Fruit fly (Drosophila melanogaster) whole organism, embryonic: ENCODE results near the gene sicily.

Experiments
- Ada2b ChIP-seq: fragments of 200-800 bp; sonication (Bioruptor generic); IDR thresholded peaks from 2 replicates; pipeline ENCODE4 v1.3.6; 2022; ENCODE audit warnings: missing biosample characterization, missing genetic modification characterization
- Adf1 ChIP-seq: fragments of 200-800 bp; sonication (Bioruptor generic); IDR thresholded peaks from 2 replicates; pipeline ENCODE4 v1.3.6; 2022; ENCODE audit warnings: missing biosample characterization, missing genetic modification characterization
- CG10147 ChIP-seq: fragments of 200-800 bp; sonication (Bioruptor generic); optimal IDR thresholded peaks from 2 replicates; lab custom pipeline; 2019; ENCODE audit warnings: missing biosample characterization, mild to moderate bottlenecking, missing genetic modification characterization, moderate library complexity
- CG11398 ChIP-seq: fragments of 200-800 bp; sonication (Bioruptor generic); optimal IDR thresholded peaks from 2 replicates; lab custom pipeline; 2016; ENCODE audit warnings: missing biosample characterization, missing genetic modification characterization
- CG12744 ChIP-seq: fragments of 200-800 bp; sonication (Bioruptor generic); optimal IDR thresholded peaks from 2 replicates; lab custom pipeline; 2016; ENCODE audit warnings: missing biosample characterization, missing genetic modification characterization
- CG13424 ChIP-seq: fragments of 200-800 bp; sonication (Bioruptor generic); optimal IDR thresholded peaks from 2 replicates; lab custom pipeline; 2019; ENCODE audit warnings: missing biosample characterization, mild to moderate bottlenecking, missing genetic modification characterization, moderate library complexity
- CG14965 ChIP-seq: fragments of 200-800 bp; sonication (Bioruptor generic); optimal IDR thresholded peaks from 2 replicates; lab custom pipeline; 2016; ENCODE audit warnings: missing biosample characterization, missing genetic modification characterization, borderline replicate concordance
- CG15073 ChIP-seq: fragments of 200-800 bp; sonication (Bioruptor generic); optimal IDR thresholded peaks from 2 replicates; lab custom pipeline; 2016; ENCODE audit warnings: missing biosample characterization, missing genetic modification characterization
- CG18011 ChIP-seq: fragments of 200-800 bp; sonication (Bioruptor generic); optimal IDR thresholded peaks from 2 replicates; lab custom pipeline; 2017; ENCODE audit warnings: missing biosample characterization, missing genetic modification characterization, mild to moderate bottlenecking, moderate library complexity, missing genotype
- CG2889 ChIP-seq: fragments of 200-800 bp; sonication (Bioruptor generic); IDR thresholded peaks from 3 replicates; pipeline ENCODE4 v1.3.6; 2022; ENCODE audit warnings: missing biosample characterization, missing genetic modification characterization
- CG3065 ChIP-seq: fragments of 200-800 bp; sonication (Bioruptor generic); optimal IDR thresholded peaks from 2 replicates; lab custom pipeline; 2016; ENCODE audit warnings: missing biosample characterization, missing genetic modification characterization
- CG3838 ChIP-seq: fragments of 200-800 bp; sonication (Bioruptor generic); optimal IDR thresholded peaks from 3 replicates; lab custom pipeline; 2016; ENCODE audit warnings: missing biosample characterization, missing genetic modification characterization
- CG3847 ChIP-seq: fragments of 200-800 bp; sonication (Bioruptor generic); IDR thresholded peaks from 2 replicates; pipeline ENCODE4 v1.3.6; 2022; ENCODE audit warnings: missing biosample characterization, missing genetic modification characterization
- CG4360 ChIP-seq: fragments of 200-800 bp; sonication (Bioruptor generic); IDR thresholded peaks from 2 replicates; pipeline ENCODE4 v1.3.6; 2022; ENCODE audit warnings: missing biosample characterization, missing genetic modification characterization
- CG6689 ChIP-seq: fragments of 200-800 bp; sonication (Bioruptor generic); IDR thresholded peaks from 2 replicates; pipeline ENCODE4 v1.3.6; 2022; ENCODE audit warnings: missing biosample characterization, missing genetic modification characterization
- D19A ChIP-seq: fragments of 200-800 bp; optimal IDR thresholded peaks from 3 replicates; lab custom pipeline; 2019; ENCODE audit warnings: missing biosample characterization, mild to moderate bottlenecking, missing genetic modification characterization, moderate library complexity
- ERR ChIP-seq: fragments of 200-800 bp; sonication (Bioruptor generic); optimal IDR thresholded peaks from 2 replicates; lab custom pipeline; 2016; ENCODE audit warnings: missing biosample characterization, missing genetic modification characterization
- Ets65A ChIP-seq: fragments of 200-800 bp; sonication (Bioruptor generic); peaks from one replicate; lab custom pipeline; 2016; ENCODE audit warnings: missing biosample characterization, missing genetic modification characterization
- Gug ChIP-seq: fragments of 200-800 bp; sonication (Bioruptor generic); IDR thresholded peaks from 4 replicates; pipeline ENCODE4 v1.3.6; 2022; ENCODE audit warnings: missing biosample characterization, missing genetic modification characterization
- Hey ChIP-seq: fragments of 200-800 bp; sonication (Bioruptor generic); optimal IDR thresholded peaks from 3 replicates; lab custom pipeline; 2018; ENCODE audit warnings: missing biosample characterization, mild to moderate bottlenecking, missing genetic modification characterization
- Hr39 ChIP-seq: fragments of >200 bp; optimal IDR thresholded peaks from 2 replicates; lab custom pipeline; 2017
- Hr51 ChIP-seq, 2 experiments: fragments of 200-800 bp; sonication (Bioruptor generic); optimal IDR thresholded peaks; 2 replicates in 1 of 2; 3 replicates in 1 of 2; lab custom pipeline; 2016 to 2018; ENCODE audit warnings: missing biosample characterization in 2 of 2, missing genetic modification characterization in 2 of 2, mild to moderate bottlenecking in 1 of 2, moderate library complexity in 1 of 2
- Med ChIP-seq: fragments of 200-800 bp; sonication (Bioruptor generic); peaks from one replicate; lab custom pipeline; 2016; ENCODE audit warnings: missing biosample characterization, missing genetic modification characterization, mild to moderate bottlenecking, inconsistent platforms, moderate library complexity
- Meics ChIP-seq: fragments of 200-800 bp; sonication (Bioruptor generic); optimal IDR thresholded peaks from 2 replicates; lab custom pipeline; 2017; ENCODE audit warnings: missing biosample characterization, mild to moderate bottlenecking, missing genetic modification characterization
- NC2β ChIP-seq: fragments of 200-800 bp; sonication (Bioruptor generic); optimal IDR thresholded peaks from 2 replicates; lab custom pipeline; 2016; ENCODE audit warnings: missing biosample characterization, missing genetic modification characterization
- Ptx1 ChIP-seq: fragments of 200-800 bp; sonication (Bioruptor generic); IDR thresholded peaks from 2 replicates; pipeline ENCODE4 v1.3.6; 2022; ENCODE audit warnings: missing biosample characterization, missing genetic modification characterization
- Rfx ChIP-seq: fragments of 200-800 bp; sonication (Bioruptor generic); IDR thresholded peaks from 2 replicates; pipeline ENCODE4 v1.3.6; 2022; ENCODE audit warnings: missing biosample characterization, missing genetic modification characterization
- al ChIP-seq: fragments of 200-800 bp; sonication (Bioruptor generic); IDR thresholded peaks from 2 replicates; pipeline ENCODE4 v1.3.6; 2022; ENCODE audit warnings: missing biosample characterization, missing genetic modification characterization
- ato ChIP-seq: fragments of 200-800 bp; sonication (Bioruptor generic); IDR thresholded peaks from 2 replicates; pipeline ENCODE4 v1.3.6; 2022; ENCODE audit warnings: missing biosample characterization, missing genetic modification characterization; ENCODE audit not compliant: partially characterized antibody
- az2 ChIP-seq: fragments of 200-800 bp; sonication (Bioruptor generic); optimal IDR thresholded peaks from 3 replicates; lab custom pipeline; 2016; ENCODE audit warnings: missing biosample characterization, missing genetic modification characterization
- bsh ChIP-seq, 2 experiments: fragments of 200-800 bp; sonication (Bioruptor generic); optimal IDR thresholded peaks; 2 replicates each; lab custom pipeline; 2017 to 2018; ENCODE audit warnings: mild to moderate bottlenecking in 2 of 2, missing biosample characterization in 2 of 2, missing genetic modification characterization in 2 of 2, moderate library complexity in 1 of 2
- cg ChIP-seq: fragments of 200-800 bp; sonication (Bioruptor generic); optimal IDR thresholded peaks from 3 replicates; lab custom pipeline; 2019; ENCODE audit warnings: missing biosample characterization, mild to moderate bottlenecking, missing genetic modification characterization, moderate library complexity
- dati ChIP-seq: fragments of 200-800 bp; sonication (Bioruptor generic); IDR thresholded peaks from 2 replicates; pipeline ENCODE4 v1.3.6; 2022; ENCODE audit warnings: missing biosample characterization, missing genetic modification characterization
- emc ChIP-seq: fragments of 200-800 bp; sonication (Bioruptor generic); optimal IDR thresholded peaks from 2 replicates; lab custom pipeline; 2016; ENCODE audit warnings: missing biosample characterization, missing genetic modification characterization
- fd3F ChIP-seq: fragments of 200-800 bp; sonication (Bioruptor generic); optimal IDR thresholded peaks from 2 replicates; lab custom pipeline; 2018; ENCODE audit warnings: missing biosample characterization, mild to moderate bottlenecking, missing genetic modification characterization, moderate library complexity
- gfzf ChIP-seq: fragments of 200-800 bp; sonication (Bioruptor generic); optimal IDR thresholded peaks from 2 replicates; lab custom pipeline; 2016; ENCODE audit warnings: missing biosample characterization, mild to moderate bottlenecking, missing genetic modification characterization, moderate library complexity
- hkb ChIP-seq, 2 experiments: fragments of 200-800 bp in 1 of 2; fragments of >200 bp in 1 of 2; sonication (Bioruptor generic) in 1 of 2; IDR thresholded peaks in 1 of 2; optimal IDR thresholded peaks in 1 of 2; 2 replicates each; pipeline versions ENCODE4 v1.3.6 to Lab custom; 2017 to 2022; ENCODE audit warnings: missing biosample characterization in 1 of 2, missing genetic modification characterization in 1 of 2
- ind ChIP-seq: fragments of 200-800 bp; sonication (Bioruptor generic); optimal IDR thresholded peaks from 3 replicates; lab custom pipeline; 2016; ENCODE audit warnings: missing biosample characterization, missing genetic modification characterization
- lov ChIP-seq, 2 experiments: fragments of 200-800 bp in 1 of 2; fragments of >200 bp in 1 of 2; sonication (Bioruptor generic) in 1 of 2; IDR thresholded peaks in 1 of 2; optimal IDR thresholded peaks in 1 of 2; 2 replicates in 1 of 2; 3 replicates in 1 of 2; pipeline versions ENCODE4 v1.3.6 to Lab custom; 2017 to 2022; ENCODE audit warnings: missing biosample characterization in 1 of 2, missing genetic modification characterization in 1 of 2
- mld ChIP-seq: fragments of 200-800 bp; sonication (Bioruptor generic); IDR thresholded peaks from 3 replicates; pipeline ENCODE4 v1.3.6; 2022; ENCODE audit warnings: missing biosample characterization, missing genetic modification characterization; ENCODE audit not compliant: partially characterized antibody
- pan ChIP-seq, 4 experiments: fragments of >200 bp in 3 of 4; fragments of 200-800 bp in 1 of 4; sonication (Bioruptor generic) in 1 of 4; optimal IDR thresholded peaks in 3 of 4; IDR thresholded peaks in 1 of 4; 2 replicates each; pipeline versions ENCODE4 v1.3.6 to Lab custom; 2017 to 2022; ENCODE audit warnings: missing biosample characterization in 2 of 4, missing genetic modification characterization in 2 of 4, mixed read lengths in 1 of 4
- peb ChIP-seq: fragments of 200-800 bp; sonication (Bioruptor generic); IDR thresholded peaks from 2 replicates; pipeline ENCODE4 v1.3.6; 2022; ENCODE audit warnings: missing biosample characterization, missing genetic modification characterization
- pho ChIP-seq: fragments of 200-800 bp; sonication (Bioruptor generic); optimal IDR thresholded peaks from 2 replicates; lab custom pipeline; 2016; ENCODE audit warnings: missing biosample characterization, missing genetic modification characterization
- pzg ChIP-seq: fragments of 200-800 bp; sonication (Bioruptor generic); optimal IDR thresholded peaks from 3 replicates; lab custom pipeline; 2018; ENCODE audit warnings: missing biosample characterization, mild to moderate bottlenecking, missing genetic modification characterization, moderate library complexity
- repo ChIP-seq: fragments of 200-800 bp; sonication (Bioruptor generic); optimal IDR thresholded peaks from 2 replicates; lab custom pipeline; 2016; ENCODE audit warnings: missing biosample characterization, missing genetic modification characterization
- sens ChIP-seq: fragments of 200-800 bp; sonication (Bioruptor generic); peaks from one replicate; lab custom pipeline; 2016; ENCODE audit warnings: missing biosample characterization, missing genetic modification characterization
- sens-2 ChIP-seq: fragments of 200-800 bp; sonication (Bioruptor generic); IDR thresholded peaks from 2 replicates; pipeline ENCODE4 v1.3.6; 2022; ENCODE audit warnings: missing biosample characterization, missing genetic modification characterization
- sisA ChIP-seq: fragments of 200-800 bp; sonication (Bioruptor generic); IDR thresholded peaks from 2 replicates; pipeline ENCODE4 v1.3.6; 2022; ENCODE audit warnings: missing biosample characterization, missing genetic modification characterization
- sna ChIP-seq: fragments of 200-800 bp; sonication (Bioruptor generic); IDR thresholded peaks from 2 replicates; pipeline ENCODE4 v1.3.6; 2022; ENCODE audit warnings: missing biosample characterization, missing genetic modification characterization; ENCODE audit not compliant: partially characterized antibody
- trh ChIP-seq: fragments of 200-800 bp; sonication (Bioruptor generic); optimal IDR thresholded peaks from 2 replicates; lab custom pipeline; 2016; ENCODE audit warnings: missing biosample characterization, missing genetic modification characterization

The sicily gene

dm6 chrX:11915154-11915593, 23.6 kb downstream of the sicily start (continued):
- TF ChIP-seq bsh (GFP tag; optimal IDR thresholded peaks at IDR 0.05; lab: Kevin White, UChicago) (peak; percentile 63 to 90), Ets65A (GFP tag; lab: Kevin White, UChicago) (peak; percentile 33), mld (GFP tag; lab: Robert Waterston, UW) (no peak), CG15073 (no peak), peb (peak; percentile 64), D19A (tag; lab: Kevin White, UChicago) (peak; percentile 90), Hr51 (GFP tag; optimal IDR thresholded peaks at IDR 0.05; lab: Kevin White, UChicago) (peak; percentile 42 to 93), sna (no peak), CG3065 (peak; percentile 35), Med (GFP tag; lab: Kevin White, UChicago) (peak; percentile 83), al (peak; percentile 82), emc (GFP tag; lab: Kevin White, UChicago) (no peak), trh (GFP tag; lab: Kevin White, UChicago) (peak; percentile 50), CG3847 (peak; percentile 77), CG4360 (GFP tag; lab: Robert Waterston, UW) (peak; percentile 51), CG12744 (GFP tag; lab: Kevin White, UChicago) (no peak), dati (GFP tag; lab: Robert Waterston, UW) (no peak), ERR (GFP tag; lab: Kevin White, UChicago) (no peak), gfzf (GFP tag; lab: Kevin White, UChicago) (no peak), cg (no peak), Adf1 (GFP tag; lab: Robert Waterston, UW) (peak; percentile 44; the same call in 1 of the 2 replicates), az2 (GFP tag; lab: Kevin White, UChicago) (peak; percentile 80), Hr39 (no peak), CG2889 (GFP tag; lab: Robert Waterston, UW) (0 out of 3 replicates have a peak, but pooled peaks have one; percentile 59), CG18011 (GFP tag; lab: Kevin White, UChicago) (peak; percentile 9), hkb (optimal IDR thresholded peaks at IDR 0.05; lab: Kevin White, UChicago) (no peak), hkb (GFP tag; IDR thresholded peaks at IDR 0.05; lab: Robert Waterston, UW) (peak; percentile 88), Rfx (GFP tag; lab: Robert Waterston, UW) (peak; percentile 88), Meics (peak; percentile 90), sens (GFP tag; lab: Kevin White, UChicago) (peak; percentile 85), CG10147 (GFP tag; lab: Kevin White, UChicago) (peak; percentile 88), lov (optimal IDR thresholded peaks at IDR 0.05; lab: Kevin White, UChicago) (no peak), lov (GFP tag; IDR thresholded peaks at IDR 0.05; lab: Robert Waterston, UW) (peak; percentile 59; the same call in 1 of the 3 replicates), ind (GFP tag; lab: Kevin White, UChicago) (peak; percentile 77), CG13424 (tag; lab: Kevin White, UChicago) (peak; percentile 95), Ada2b (GFP tag; lab: Robert Waterston, UW) (peak; percentile 74), repo (GFP tag; lab: Kevin White, UChicago) (no peak), pan (optimal IDR thresholded peaks at IDR 0.05; lab: Kevin White, UChicago) (no peak), pan (GFP tag; optimal IDR thresholded peaks at IDR 0.05 in 1 of 2, IDR thresholded peaks at IDR 0.05 in 1 of 2) (peak in 1 of 2 experiments; percentile 91), NC2β (GFP tag; lab: Kevin White, UChicago) (no peak), sisA (GFP tag; lab: Robert Waterston, UW) (peak; percentile 79), Ptx1 (GFP tag; lab: Robert Waterston, UW) (peak; percentile 90), ato (GFP tag; lab: Robert Waterston, UW) (no peak), Gug (peak; percentile 67), pho (no peak), CG3838 (GFP tag; lab: Kevin White, UChicago) (no peak), pzg (GFP tag; lab: Kevin White, UChicago) (no peak), Hey (tag; lab: Kevin White, UChicago) (peak; percentile 35), fd3F (GFP tag; lab: Kevin White, UChicago) (peak; percentile 85), CG14965 (no peak), CG11398 (GFP tag; lab: Kevin White, UChicago) (no peak), CG6689 (peak; percentile 95), sens-2 (GFP tag; lab: Robert Waterston, UW) (peak; percentile 51; the same call in 1 of the 2 replicates)
